Worm (Caenorhabditis elegans): ENCODE measurements around the gene C07D10.1.

Gene C07D10.1

DNA sequence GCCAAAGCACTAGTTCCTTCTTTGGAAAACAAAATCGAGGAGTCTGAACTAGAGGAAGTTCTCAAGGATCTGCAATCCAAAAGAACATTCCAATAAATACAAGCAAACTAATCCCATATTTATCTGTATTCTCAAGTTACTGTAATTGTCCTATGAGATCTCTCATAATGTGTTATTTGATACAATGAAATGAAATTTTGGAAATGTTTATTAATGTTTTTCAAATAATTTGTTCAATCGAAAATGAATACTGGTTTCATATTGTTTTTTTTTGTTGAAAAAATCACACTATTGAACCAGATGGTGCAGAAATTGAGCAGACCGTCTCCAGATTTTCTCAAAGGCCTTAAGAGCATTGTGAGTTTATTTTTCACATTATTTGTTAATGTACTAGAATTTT is 23.8 kb upstream of the C07D10.1 start, which contains the start of gene F43E2.1 (continued):
- no peak for TF ChIP-seq ztf-6 (GFP tag; IDR thresholded peaks at IDR 0.05)

- TF ChIP-seq egrh-3 (GFP tag; IDR thresholded peaks at IDR 0.05) (no peak), zfh-2 (GFP tag; conservative IDR thresholded peaks at IDR 0.05) (no peak), akir-1 (GFP tag; optimal IDR thresholded peaks at IDR 0.05) (no peak), Y79H2A.3 (GFP tag; conservative IDR thresholded peaks at IDR 0.05) (no peak), D2030.7 (GFP tag; IDR thresholded peaks at IDR 0.05) (no peak), ceh-79 (tag; optimal IDR thresholded peaks at IDR 0.05) (no peak), nhr-179 (tag; optimal IDR thresholded peaks at IDR 0.05) (no peak)
Observed at ce11 chrII:7379021-7379420, 19.8 kb upstream of the C07D10.1 start, which contains the start of gene C07D10.6. Gene C07D10.6 (plus strand): TSS chrII:7379321.

ce11 chrII:7381142-7381611 is 17.6 kb upstream of the C07D10.1 start, which contains the start of gene C07D10.5:
Gene C07D10.5 (plus strand): TSS chrII:7381561.
- TF ChIP-seq nfya-1 (tag; optimal IDR thresholded peaks at IDR 0.05; ENCODE audit: borderline replicate concordance, insufficient read depth): no peak
- TF ChIP-seq lsl-1 (GFP tag; optimal IDR thresholded peaks at IDR 0.05): no peak
- TF ChIP-seq nhr-90 (tag; optimal IDR thresholded peaks at IDR 0.05): no peak
- TF ChIP-seq D2030.7 (GFP tag; IDR thresholded peaks at IDR 0.05): no peak
- TF ChIP-seq atf-7 (tag; optimal IDR thresholded peaks at IDR 0.05): no peak
- no peak for TF ChIP-seq dox-1 (GFP tag; IDR thresholded peaks at IDR 0.05)

ce11 chrII:7381947-7382346 is 16.9 kb upstream of the C07D10.1 start:
- TF ChIP-seq ztf-22 (GFP tag; optimal IDR thresholded peaks at IDR 0.05) (no peak), ceh-91 (GFP tag; IDR thresholded peaks at IDR 0.05) (no peak), lin-40 (tag; optimal IDR thresholded peaks at IDR 0.05) (no peak), hmg-1.2 (GFP tag; IDR thresholded peaks at IDR 0.05) (no peak), nhr-80 (tag; optimal IDR thresholded peaks at IDR 0.05) (peak; percentile 68), unc-62 (GFP tag; optimal IDR thresholded peaks at IDR 0.05) (peak; percentile 33), cebp-2 (GFP tag; IDR thresholded peaks at IDR 0.05) (no peak), rcor-1 (GFP tag; IDR thresholded peaks at IDR 0.05) (no peak)

DNA sequence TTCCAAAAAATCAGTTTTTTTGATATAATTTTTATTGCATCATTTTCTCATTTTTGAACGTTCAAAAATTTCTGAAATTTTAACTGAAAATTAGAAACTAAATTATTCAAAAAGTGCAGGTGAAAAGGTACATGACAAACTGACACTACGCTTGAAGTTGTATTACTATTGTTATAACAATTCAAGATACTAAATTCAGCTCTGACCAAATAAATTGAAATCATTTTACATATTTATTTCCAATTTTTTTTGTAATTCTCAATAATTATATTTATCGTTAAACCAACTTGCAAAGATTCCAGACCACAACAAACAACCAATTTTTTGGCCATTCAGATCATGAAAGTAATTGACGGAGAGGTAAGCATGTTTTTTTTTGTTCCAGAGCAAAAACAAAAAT is 13.4 kb upstream of the C07D10.1 start, which contains the start of gene sre-3:
Gene sre-3, plus strand, starts transcription at position 301 of the 400 bp plus-strand sequence.
- TF ChIP-seq Y95B8A.8 (GFP tag; IDR thresholded peaks at IDR 0.05): no peak
- no peak for TF ChIP-seq Y56A3A.18 (GFP tag; IDR thresholded peaks at IDR 0.05)
- no peak for TF ChIP-seq Y53F4B.3 (GFP tag; IDR thresholded peaks at IDR 0.05)

DNA sequence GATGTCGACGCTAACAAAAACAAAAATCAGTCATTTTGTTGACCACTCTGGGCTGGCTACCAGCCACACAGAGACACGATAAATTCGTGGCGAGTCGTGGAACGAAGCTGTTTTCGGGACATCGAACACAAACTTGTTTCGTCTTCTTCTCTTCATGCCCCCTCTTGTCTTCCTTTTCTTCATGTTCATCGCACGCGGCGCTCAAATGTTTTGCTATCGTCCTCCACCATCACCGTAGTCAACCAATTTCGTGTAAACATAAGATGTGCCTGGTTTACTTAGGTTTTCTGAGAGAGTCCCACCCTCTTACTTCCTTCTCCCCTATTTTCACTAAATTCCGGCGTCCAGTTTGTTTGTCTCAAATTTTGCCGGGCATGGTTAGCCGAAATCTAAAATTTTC is 8.5 kb upstream of the C07D10.1 start:
- no peak for TF ChIP-seq T07F8.4 (tag; optimal IDR thresholded peaks at IDR 0.05)
- no peak for TF ChIP-seq Y95B8A.8 (GFP tag; IDR thresholded peaks at IDR 0.05)
- no peak for TF ChIP-seq hmg-20 (GFP tag; IDR thresholded peaks at IDR 0.05)
- no peak for TF ChIP-seq dox-1 (GFP tag; IDR thresholded peaks at IDR 0.05)
- TF ChIP-seq D2030.7 (GFP tag; IDR thresholded peaks at IDR 0.05): no peak
- TF ChIP-seq lin-26 (GFP tag; IDR thresholded peaks at IDR 0.05): 0 out of 2 replicates have a peak, but pooled peaks have one; percentile 44

DNA sequence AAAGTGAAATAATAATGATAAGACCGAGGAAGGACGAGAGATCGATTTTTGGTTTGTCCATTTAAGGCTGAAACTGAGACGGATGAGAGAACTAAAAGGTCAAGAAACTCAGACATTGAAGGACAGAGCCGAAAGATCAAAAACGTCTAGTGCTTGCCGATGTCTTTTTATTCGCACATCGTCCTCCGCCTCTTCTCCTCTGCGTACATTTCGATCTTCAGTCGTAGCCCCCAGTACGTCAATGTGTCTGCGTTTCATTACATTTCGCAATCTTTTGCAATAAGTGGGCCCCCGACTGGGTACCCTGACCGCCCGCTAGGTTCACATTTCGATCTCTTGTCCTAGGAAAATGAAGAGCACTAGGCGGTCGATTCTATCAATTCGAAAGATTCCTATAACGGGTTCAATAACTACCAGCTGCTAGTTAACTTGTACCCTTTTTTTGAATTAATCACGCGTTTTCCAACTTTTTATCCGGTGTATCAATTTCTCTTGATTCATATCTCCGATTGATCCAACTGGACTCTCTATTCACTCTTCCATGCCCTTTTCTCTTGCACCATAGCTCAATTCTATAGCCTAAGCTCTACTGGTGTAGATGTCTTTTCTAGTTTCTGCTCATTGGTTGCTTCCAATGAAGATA is 6.6 kb upstream of the C07D10.1 start:
- TF ChIP-seq F39B2.1 (GFP tag; IDR thresholded peaks at IDR 0.05) (no peak), ekl-4 (GFP tag; IDR thresholded peaks at IDR 0.05) (0 out of 2 replicates have a peak, but pooled peaks have one; percentile 50), F57A8.1 (GFP tag; optimal IDR thresholded peaks at IDR 0.05) (no peak), nhr-80 (tag; optimal IDR thresholded peaks at IDR 0.05) (peak; percentile 86), mcd-1 (GFP tag; IDR thresholded peaks at IDR 0.05) (peak; percentile 35; the same call in 1 of the 2 replicates), ztf-26 (tag; optimal IDR thresholded peaks at IDR 0.05) (peak; percentile 25), Y53F4B.3 (GFP tag; IDR thresholded peaks at IDR 0.05) (no peak), T26A5.8 (tag; optimal IDR thresholded peaks at IDR 0.05) (no peak), hmg-1.2 (GFP tag; IDR thresholded peaks at IDR 0.05) (peak; percentile 64; the same call in 1 of the 2 replicates), ceh-27 (GFP tag; optimal IDR thresholded peaks at IDR 0.05) (peak; percentile 61), somi-1 (GFP tag; optimal IDR thresholded peaks at IDR 0.05) (no peak), madf-3 (GFP tag; IDR thresholded peaks at IDR 0.05) (no peak), dox-1 (GFP tag; IDR thresholded peaks at IDR 0.05) (no peak), ceh-91 (GFP tag; IDR thresholded peaks at IDR 0.05) (no peak), attf-5 (GFP tag; optimal IDR thresholded peaks at IDR 0.05) (peak; percentile 80)
